Worm (Caenorhabditis elegans): Measurements from ENCODE around the gene Y71H2AM.6.
A peak's percentile ranks its signal among the peaks of the same experiment; 100 is the strongest.

Gene Y71H2AM.6

DNA sequence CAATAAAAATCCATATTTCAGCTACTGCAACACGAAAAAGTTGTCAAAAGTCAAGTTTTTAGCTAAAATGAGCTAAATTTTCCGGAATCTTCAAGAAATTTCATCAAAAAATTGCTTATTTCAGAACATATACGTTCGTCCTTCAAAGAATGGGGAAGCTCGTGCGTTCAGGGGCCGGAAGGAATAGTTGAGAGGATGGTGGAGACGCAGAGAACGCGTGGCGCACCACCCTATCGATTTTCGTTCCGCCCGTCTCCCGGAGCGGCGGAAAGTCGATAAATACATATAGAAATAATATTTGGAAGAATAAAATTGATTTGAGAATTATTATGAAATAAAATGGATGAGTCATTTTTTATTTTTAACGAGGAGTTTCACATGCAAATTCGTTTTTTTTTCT, 573 bp upstream of the Y71H2AM.6 start:
- TF ChIP-seq madf-9 (GFP tag; conservative IDR thresholded peaks at IDR 0.05) (no peak), cey-2 (tag; optimal IDR thresholded peaks at IDR 0.05; ENCODE audit: borderline replicate concordance, insufficient read depth) (no peak), zip-2 (tag; optimal IDR thresholded peaks at IDR 0.05) (no peak), fkh-10 (GFP tag; optimal IDR thresholded peaks at IDR 0.05) (no peak), hlh-30 (tag; optimal IDR thresholded peaks at IDR 0.05; ENCODE audit: insufficient read depth) (peak; percentile 38), nhr-10 (tag; optimal IDR thresholded peaks at IDR 0.05) (no peak), dpl-1 (GFP tag; optimal IDR thresholded peaks at IDR 0.05) (no peak), mdl-1 (tag; optimal IDR thresholded peaks at IDR 0.05) (peak; percentile 5 to 8)

DNA sequence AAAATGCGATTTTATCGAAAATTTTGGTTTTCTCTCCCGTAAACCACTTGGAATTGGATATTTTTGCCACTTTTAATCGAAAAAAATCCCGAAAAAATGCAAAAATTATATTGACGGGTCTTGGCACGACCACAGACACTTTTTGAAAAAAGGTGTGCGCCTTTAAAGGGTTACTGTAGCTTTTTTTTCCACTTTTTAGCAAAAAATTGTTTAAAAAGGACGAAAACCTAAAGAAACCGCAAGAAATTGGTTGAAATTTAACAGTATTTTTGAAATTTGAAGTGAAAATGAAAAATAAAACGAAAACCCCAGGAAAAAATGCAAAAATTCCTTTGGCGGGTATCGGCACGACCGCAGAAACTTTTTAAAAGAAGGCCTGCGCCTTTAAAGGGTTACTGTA, 977 bp downstream of the Y71H2AM.6 start:
- TF ChIP-seq aha-1 (tag) (peak; percentile 43), dmd-6 (GFP tag; IDR thresholded peaks at IDR 0.05) (no peak), Y48G9A.11 (GFP tag; IDR thresholded peaks at IDR 0.05) (0 out of 2 replicates have a peak, but pooled peaks have one; percentile 19)

DNA sequence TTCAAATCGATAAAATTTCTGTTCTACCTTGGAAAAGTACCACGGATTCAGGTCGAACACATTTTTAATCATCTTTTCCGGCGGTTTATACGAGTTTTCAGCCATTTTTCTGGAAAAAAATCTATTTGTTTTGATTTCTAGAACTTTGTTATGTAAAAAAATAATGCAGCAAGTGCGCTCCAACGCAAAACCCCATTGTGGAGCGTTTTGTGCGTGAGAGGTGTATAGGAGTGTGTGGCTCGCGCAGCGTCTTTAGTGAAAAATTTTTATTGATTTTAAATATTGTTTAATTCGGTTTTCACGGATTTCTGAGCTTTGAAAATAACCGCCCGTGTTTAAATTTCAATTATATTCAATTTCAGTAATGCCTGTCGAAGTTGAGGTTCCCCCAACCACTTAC, 5.0 kb downstream of the Y71H2AM.6 start, which contains the start of gene Y71H2AM.20:
Gene Y71H2AM.20, minus strand, starts transcription at position 109 of the 400 bp plus-strand sequence.
- TF ChIP-seq jun-1 (tag; optimal IDR thresholded peaks at IDR 0.05): peak; percentile 76
- no peak for TF ChIP-seq snpc-1.2 (GFP tag; IDR thresholded peaks at IDR 0.05)
- TF ChIP-seq nhr-41 (GFP tag; IDR thresholded peaks at IDR 0.05): no peak
- TF ChIP-seq skn-1 (tag; optimal IDR thresholded peaks at IDR 0.05): no peak
- peak in 1 of 2 experiments; percentile 97 for TF ChIP-seq unc-62 (GFP tag; optimal IDR thresholded peaks at IDR 0.05 in 1 of 2)
- TF ChIP-seq unc-62 (tag; optimal IDR thresholded peaks at IDR 0.05): no peak
- peak; percentile 99 for TF ChIP-seq mep-1 (tag; optimal IDR thresholded peaks at IDR 0.05)
- TF ChIP-seq aly-2 (tag; optimal IDR thresholded peaks at IDR 0.05): no peak
- no peak for TF ChIP-seq mxl-2 (GFP tag; conservative IDR thresholded peaks at IDR 0.05)
- TF ChIP-seq dmd-8 (GFP tag; IDR thresholded peaks at IDR 0.05): no peak
- TF ChIP-seq unc-130 (GFP tag; optimal IDR thresholded peaks at IDR 0.05): peak; percentile 91
- no peak for TF ChIP-seq zag-1 (tag; optimal IDR thresholded peaks at IDR 0.05)
- TF ChIP-seq Y75B8A.6 (GFP tag; IDR thresholded peaks at IDR 0.05): peak; percentile 61; the same call in 1 of the 2 replicates
- TF ChIP-seq F26F4.8 (GFP tag; conservative IDR thresholded peaks at IDR 0.05): no peak
- TF ChIP-seq spr-3 (GFP tag; optimal IDR thresholded peaks at IDR 0.05): peak; percentile 26
- TF ChIP-seq lin-38 (GFP tag; IDR thresholded peaks at IDR 0.05): peak; percentile 99
- no peak for TF ChIP-seq unc-39 (tag; optimal IDR thresholded peaks at IDR 0.05)
- peak; percentile 95 for TF ChIP-seq rbr-2 (tag; optimal IDR thresholded peaks at IDR 0.05)
- peak; percentile 92 for TF ChIP-seq dpl-1 (GFP tag; optimal IDR thresholded peaks at IDR 0.05)
- TF ChIP-seq ztf-7 (tag; optimal IDR thresholded peaks at IDR 0.05): peak; percentile 86
- peak; percentile 97 for TF ChIP-seq fkh-10 (GFP tag; optimal IDR thresholded peaks at IDR 0.05)
- no peak for TF ChIP-seq ceh-32 (tag; optimal IDR thresholded peaks at IDR 0.05; ENCODE audit: poor library complexity)
- peak; percentile 69 for TF ChIP-seq nhr-237 (tag; optimal IDR thresholded peaks at IDR 0.05)
- no peak for TF ChIP-seq tag-97 (GFP tag; IDR thresholded peaks at IDR 0.05)
- no peak for TF ChIP-seq daf-12 (tag; optimal IDR thresholded peaks at IDR 0.05)
- TF ChIP-seq ztf-11 (tag; optimal IDR thresholded peaks at IDR 0.05): no peak
- no peak for TF ChIP-seq egl-27 (tag; optimal IDR thresholded peaks at IDR 0.05)
- TF ChIP-seq mxl-3 (GFP tag; optimal IDR thresholded peaks at IDR 0.05): peak; percentile 69
- peak; percentile 93 for TF ChIP-seq hlh-30 (tag; optimal IDR thresholded peaks at IDR 0.05; ENCODE audit: insufficient read depth)
- no peak for TF ChIP-seq F44E2.7 (GFP tag; IDR thresholded peaks at IDR 0.05)
- TF ChIP-seq lin-13 (GFP tag; optimal IDR thresholded peaks at IDR 0.05): peak; percentile 98
- peak; percentile 91 for TF ChIP-seq dmd-6 (GFP tag; IDR thresholded peaks at IDR 0.05)
- peak in 1 of 2 experiments; percentile 70 for TF ChIP-seq ZK546.5 (tag; optimal IDR thresholded peaks at IDR 0.05)
- peak; percentile 29; the same call in 1 of the 2 replicates for TF ChIP-seq lin-1 (GFP tag; IDR thresholded peaks at IDR 0.05)
- no peak for TF ChIP-seq lin-39 (tag; optimal IDR thresholded peaks at IDR 0.05)
- no peak for TF ChIP-seq F10B5.3 (tag; optimal IDR thresholded peaks at IDR 0.05)
- peak; percentile 77 for TF ChIP-seq nhr-10 (tag; optimal IDR thresholded peaks at IDR 0.05)
- peak; percentile 94 for TF ChIP-seq arid-1 (GFP tag; conservative IDR thresholded peaks at IDR 0.05)
- TF ChIP-seq aha-1 (tag): peak; percentile 98
- TF ChIP-seq nhr-48 (tag; optimal IDR thresholded peaks at IDR 0.05): peak; percentile 52
- TF ChIP-seq nhr-42 (GFP tag; IDR thresholded peaks at IDR 0.05): peak; percentile 85
- TF ChIP-seq daf-19 (GFP tag; conservative IDR thresholded peaks at IDR 0.05): no peak
- peak; percentile 57; the same call in 1 of the 2 replicates for TF ChIP-seq lin-29 (GFP tag; IDR thresholded peaks at IDR 0.05)

Data from whole organism, L4 larva.